Fruit fly (Drosophila melanogaster): Measurements from ENCODE around the gene mRpL36.

mRpL36 gene

DNA sequence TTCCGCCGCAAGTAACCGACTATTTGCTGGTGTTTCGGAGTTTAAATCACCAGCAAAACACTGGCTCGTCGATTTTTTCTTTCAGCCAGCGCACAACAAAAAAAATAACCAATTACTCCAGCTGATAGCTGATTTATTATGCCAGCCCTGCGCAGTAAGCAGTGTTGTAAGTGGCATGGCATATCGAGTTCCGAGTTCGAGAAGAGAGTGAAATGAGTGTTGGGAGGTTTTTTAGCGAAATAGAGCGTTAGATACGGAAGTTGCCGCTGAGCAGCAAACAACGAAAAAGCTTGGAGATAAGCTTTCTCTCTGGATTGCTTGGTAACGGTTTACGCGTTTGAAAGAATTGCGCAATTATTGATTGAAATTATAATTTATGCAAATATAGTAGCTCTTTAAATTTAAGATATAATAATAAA is 33.3 kb downstream of the mRpL36 start, which contains the start of gene CG7565 (continued):
- peak; percentile 36 for TF ChIP-seq Sox102F (GFP tag; optimal IDR thresholded peaks at IDR 0.05)
- no peak for TF ChIP-seq CG11294 (GFP tag; IDR thresholded peaks at IDR 0.05)
- no peak for TF ChIP-seq CG8632 (GFP tag; optimal IDR thresholded peaks at IDR 0.05)
- no peak for TF ChIP-seq CG10631 (GFP tag; optimal IDR thresholded peaks at IDR 0.05)
- TF ChIP-seq Smox (GFP tag; optimal IDR thresholded peaks at IDR 0.05), result no peak
- TF ChIP-seq Eip93F (GFP tag; optimal IDR thresholded peaks at IDR 0.05), result no peak
- TF ChIP-seq CG6792 (GFP tag; optimal IDR thresholded peaks at IDR 0.05), result peak; percentile 19
- TF ChIP-seq Eip75B (GFP tag; optimal IDR thresholded peaks at IDR 0.05), result no peak
- no peak for TF ChIP-seq pdm3 (GFP tag; optimal IDR thresholded peaks at IDR 0.05)
- TF ChIP-seq Hr39 (GFP tag; optimal IDR thresholded peaks at IDR 0.05), result no peak
- TF ChIP-seq dsx (GFP tag; optimal IDR thresholded peaks at IDR 0.05; ENCODE audit: poor library complexity, severe bottlenecking), result no peak
- TF ChIP-seq CG1621 (tag; optimal IDR thresholded peaks at IDR 0.05), result no peak
- no peak for TF ChIP-seq Lpt (GFP tag; optimal IDR thresholded peaks at IDR 0.05)
- TF ChIP-seq Ets96B (tag; optimal IDR thresholded peaks at IDR 0.05), result no peak
- TF ChIP-seq vri (GFP tag; optimal IDR thresholded peaks at IDR 0.05), result peak; percentile 84
- TF ChIP-seq net (GFP tag; optimal IDR thresholded peaks at IDR 0.05), result peak; percentile 50
- TF ChIP-seq svp (GFP tag), result no peak
- TF ChIP-seq CG15336 (GFP tag; IDR thresholded peaks at IDR 0.05), result 0 out of 2 replicates have a peak, but pooled peaks have one; percentile 27
- no peak for TF ChIP-seq CG4318 (GFP tag; optimal IDR thresholded peaks at IDR 0.05)
- peak; percentile 46 for TF ChIP-seq esn (GFP tag; optimal IDR thresholded peaks at IDR 0.05)
- peak; percentile 13 for TF ChIP-seq fkh (GFP tag; optimal IDR thresholded peaks at IDR 0.05)
- no peak for TF ChIP-seq CG7368 (GFP tag; optimal IDR thresholded peaks at IDR 0.05)
- peak; percentile 16 for TF ChIP-seq lz (GFP tag; optimal IDR thresholded peaks at IDR 0.05)
- TF ChIP-seq Sox15 (GFP tag; optimal IDR thresholded peaks at IDR 0.05), result no peak
- no peak for TF ChIP-seq CG11762 (GFP tag; optimal IDR thresholded peaks at IDR 0.05; ENCODE audit: insufficient read depth)
- no peak for TF ChIP-seq CG9139 (GFP tag; optimal IDR thresholded peaks at IDR 0.05)
- peak; percentile 33; the same call in 1 of the 3 replicates for TF ChIP-seq CG8119 (GFP tag; IDR thresholded peaks at IDR 0.05)
- peak; percentile 26 for TF ChIP-seq Met (GFP tag; optimal IDR thresholded peaks at IDR 0.05)
- TF ChIP-seq CG6276 (GFP tag; optimal IDR thresholded peaks at IDR 0.05), result no peak
- no peak for TF ChIP-seq Gug (GFP tag; IDR thresholded peaks at IDR 0.05)
- peak in 1 of 2 experiments; percentile 1 for TF ChIP-seq ss (GFP tag; optimal IDR thresholded peaks at IDR 0.05)

DNA sequence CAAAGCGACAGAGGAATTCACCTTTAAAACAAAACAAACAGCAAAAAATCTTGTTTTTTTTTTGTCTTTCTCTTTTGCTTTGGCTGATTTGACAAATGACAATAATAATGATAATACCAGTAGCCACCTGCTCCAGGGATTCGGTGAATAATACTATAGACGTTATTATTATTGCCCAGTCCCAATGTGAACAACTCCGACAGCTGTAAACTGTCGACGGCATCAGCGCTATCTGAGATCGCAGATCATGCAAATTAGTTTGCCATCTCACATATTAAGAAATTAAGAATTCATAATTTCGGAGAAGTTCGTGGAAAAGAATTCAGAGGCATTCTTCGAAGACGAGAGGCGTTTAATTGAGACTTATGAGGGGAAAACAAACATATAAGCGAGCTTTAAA is 38.7 kb downstream of the mRpL36 start:
- TF ChIP-seq Sox14 (GFP tag; optimal IDR thresholded peaks at IDR 0.05), result no peak
- TF ChIP-seq CG6792 (GFP tag; optimal IDR thresholded peaks at IDR 0.05), result no peak
- TF ChIP-seq acj6 (GFP tag; optimal IDR thresholded peaks at IDR 0.05), result no peak
- TF ChIP-seq Sox102F (GFP tag; optimal IDR thresholded peaks at IDR 0.05), result no peak

- peak; percentile 4 for TF ChIP-seq Ets96B (tag; optimal IDR thresholded peaks at IDR 0.05)
- TF ChIP-seq Hr38 (GFP tag; optimal IDR thresholded peaks at IDR 0.05), result no peak
- peak; percentile 8 for TF ChIP-seq CG3032 (tag; optimal IDR thresholded peaks at IDR 0.05)
- no peak for TF ChIP-seq CG4318 (GFP tag; optimal IDR thresholded peaks at IDR 0.05)
- peak; percentile 48 for TF ChIP-seq Sox14 (GFP tag; optimal IDR thresholded peaks at IDR 0.05)
- peak; percentile 32 to 35 for TF ChIP-seq salr (GFP tag; optimal IDR thresholded peaks at IDR 0.05)
- peak in 1 of 2 experiments; percentile 58 for TF ChIP-seq ss (GFP tag; optimal IDR thresholded peaks at IDR 0.05)
- peak; percentile 13 for TF ChIP-seq CG31627 (GFP tag; optimal IDR thresholded peaks at IDR 0.05)
- TF ChIP-seq dsx (GFP tag; optimal IDR thresholded peaks at IDR 0.05; ENCODE audit: poor library complexity, severe bottlenecking), result peak; percentile 43
- peak; percentile 26 for TF ChIP-seq CG11762 (GFP tag; optimal IDR thresholded peaks at IDR 0.05; ENCODE audit: insufficient read depth)
- peak; percentile 84 for TF ChIP-seq Eip78C (GFP tag)
- peak; percentile 50 for TF ChIP-seq topi (GFP tag; optimal IDR thresholded peaks at IDR 0.05)
- peak; percentile 8 for TF ChIP-seq OdsH (GFP tag; optimal IDR thresholded peaks at IDR 0.05)
- peak; percentile 38 for TF ChIP-seq CG6792 (GFP tag; optimal IDR thresholded peaks at IDR 0.05)
- peak; percentile 32 for TF ChIP-seq achi (GFP tag; optimal IDR thresholded peaks at IDR 0.05)
- TF ChIP-seq vri (GFP tag; optimal IDR thresholded peaks at IDR 0.05), result peak; percentile 88
- no peak for TF ChIP-seq spab (GFP tag; optimal IDR thresholded peaks at IDR 0.05)
- TF ChIP-seq acj6 (GFP tag; optimal IDR thresholded peaks at IDR 0.05), result no peak
- TF ChIP-seq Gug (GFP tag; IDR thresholded peaks at IDR 0.05), result no peak
- TF ChIP-seq Sox102F (GFP tag; optimal IDR thresholded peaks at IDR 0.05), result peak; percentile 85
- TF ChIP-seq eg (GFP tag; IDR thresholded peaks at IDR 0.05), result 0 out of 3 replicates have a peak, but pooled peaks have one; percentile 18
- TF ChIP-seq CG7368 (GFP tag; optimal IDR thresholded peaks at IDR 0.05), result peak; percentile 44
- TF ChIP-seq CG1621 (tag; optimal IDR thresholded peaks at IDR 0.05), result peak; percentile 16
- peak; percentile 49; the same call in 1 of the 3 replicates for TF ChIP-seq CG8119 (GFP tag; IDR thresholded peaks at IDR 0.05)
- TF ChIP-seq CG34406 (GFP tag; optimal IDR thresholded peaks at IDR 0.05), result peak; percentile 19
- TF ChIP-seq Eip93F (GFP tag; optimal IDR thresholded peaks at IDR 0.05), result peak; percentile 45
- peak; percentile 73 for TF ChIP-seq fd85E (GFP tag; optimal IDR thresholded peaks at IDR 0.05)
- peak; percentile 59 for TF ChIP-seq Met (GFP tag; optimal IDR thresholded peaks at IDR 0.05)
- peak; percentile 58 for TF ChIP-seq esn (GFP tag; optimal IDR thresholded peaks at IDR 0.05)
- peak; percentile 47 for TF ChIP-seq CG16779 (tag; optimal IDR thresholded peaks at IDR 0.05)
- TF ChIP-seq pdm3 (GFP tag; optimal IDR thresholded peaks at IDR 0.05), result peak; percentile 46
These were observed 43.1 kb downstream of the mRpL36 start for dm6 chr3L:8081822-8082221.

All from whole organism, prepupa.